Fruit fly (Drosophila melanogaster): ENCODE measurements around the gene sn.

sn gene

dm6 chrX:7935798-7936572 is 27.8 kb upstream of the sn start, which contains the start of gene Ubr3 (continued):
- TF ChIP-seq CG13287 (GFP tag; IDR thresholded peaks at IDR 0.05; ENCODE audit: partially characterized antibody) (peak; percentile 77), BtbVII (GFP tag; optimal IDR thresholded peaks at IDR 0.05) (no peak), mam (GFP tag; optimal IDR thresholded peaks at IDR 0.05) (peak; percentile 4), ranshi (GFP tag; IDR thresholded peaks at IDR 0.05) (no peak), rib (GFP tag; IDR thresholded peaks at IDR 0.05) (no peak), CG2875 (GFP tag; optimal IDR thresholded peaks at IDR 0.05) (no peak), btn (GFP tag; optimal IDR thresholded peaks at IDR 0.05) (no peak), D19A (tag; optimal IDR thresholded peaks at IDR 0.05) (no peak), CG12104 (GFP tag; optimal IDR thresholded peaks at IDR 0.05) (no peak), sob (GFP tag; IDR thresholded peaks at IDR 0.05) (no peak), H2.0 (GFP tag; IDR thresholded peaks at IDR 0.05) (no peak), Lpt (GFP tag; optimal IDR thresholded peaks at IDR 0.05) (no peak), CG1647 (GFP tag; optimal IDR thresholded peaks at IDR 0.05) (no peak), TFAM (GFP tag; optimal IDR thresholded peaks at IDR 0.05) (no peak), exex (tag; optimal IDR thresholded peaks at IDR 0.05) (peak; percentile 7), CG1792 (GFP tag; optimal IDR thresholded peaks at IDR 0.05) (no peak), CG11093 (GFP tag; IDR thresholded peaks at IDR 0.05) (no peak), zen2 (GFP tag; IDR thresholded peaks at IDR 0.05; ENCODE audit: partially characterized antibody) (no peak), CG14441 (GFP tag; IDR thresholded peaks at IDR 0.05) (no peak), seq (GFP tag; IDR thresholded peaks at IDR 0.05) (no peak), CG17186 (GFP tag; optimal IDR thresholded peaks at IDR 0.05) (peak; percentile 41), CG3163 (GFP tag; optimal IDR thresholded peaks at IDR 0.05) (no peak), Nf-YB (GFP tag; optimal IDR thresholded peaks at IDR 0.05) (peak; percentile 30), MTF-1 (GFP tag; optimal IDR thresholded peaks at IDR 0.05; ENCODE audit: borderline replicate concordance) (no peak), cg (GFP tag; optimal IDR thresholded peaks at IDR 0.05) (peak; percentile 95), Awh (GFP tag; IDR thresholded peaks at IDR 0.05) (no peak), CG17912 (GFP tag; optimal IDR thresholded peaks at IDR 0.05) (no peak), Scr (GFP tag; IDR thresholded peaks at IDR 0.05; ENCODE audit: partially characterized antibody) (peak; percentile 78), D (optimal IDR thresholded peaks at IDR 0.05) (peak; percentile 91), D (GFP tag; optimal IDR thresholded peaks at IDR 0.05) (no peak), CG4282 (GFP tag; optimal IDR thresholded peaks at IDR 0.05) (no peak), Dfd (GFP tag; optimal IDR thresholded peaks at IDR 0.05) (no peak), bcd (GFP tag; optimal IDR thresholded peaks at IDR 0.05) (no peak), CG9609 (GFP tag; optimal IDR thresholded peaks at IDR 0.05) (peak; percentile 2), Hr39 (optimal IDR thresholded peaks at IDR 0.05) (no peak), Myb (GFP tag; optimal IDR thresholded peaks at IDR 0.05) (peak; percentile 26), HLH3B (GFP tag; IDR thresholded peaks at IDR 0.05) (no peak), ATbp (GFP tag; optimal IDR thresholded peaks at IDR 0.05) (no peak), NFAT (GFP tag; IDR thresholded peaks at IDR 0.05) (0 out of 2 replicates have a peak, but pooled peaks have one; percentile 21), kni (GFP tag; optimal IDR thresholded peaks at IDR 0.05) (no peak), kah (GFP tag; optimal IDR thresholded peaks at IDR 0.05) (no peak), YL-1 (GFP tag; optimal IDR thresholded peaks at IDR 0.05) (peak; percentile 70), Fer3 (tag; optimal IDR thresholded peaks at IDR 0.05) (no peak), gcm2 (GFP tag; optimal IDR thresholded peaks at IDR 0.05) (no peak), nom (GFP tag; optimal IDR thresholded peaks at IDR 0.05) (peak; percentile 32), Drgx (GFP tag; IDR thresholded peaks at IDR 0.05) (no peak), Rfx (GFP tag; IDR thresholded peaks at IDR 0.05) (peak; percentile 42), tx (GFP tag; optimal IDR thresholded peaks at IDR 0.05) (no peak), gsb (GFP tag; IDR thresholded peaks at IDR 0.05) (no peak), Dek (tag; optimal IDR thresholded peaks at IDR 0.05) (no peak), Ravus (GFP tag; IDR thresholded peaks at IDR 0.05) (no peak)

Measured in whole organism, embryonic.